Fruit fly (Drosophila melanogaster) whole organism, prepupa: ENCODE results near the gene Graf.

ENCODE experiments used
- Blimp-1 ChIP-seq: fragments of 200-800 bp; sonication (Bioruptor generic); optimal IDR thresholded peaks from 3 replicates; lab custom pipeline; 2017; ENCODE audit warnings: missing biosample characterization, missing genetic modification characterization, mild to moderate bottlenecking, moderate library complexity, missing genetic modification reagents
- CG10631 ChIP-seq: fragments of 200-800 bp; sonication (Bioruptor generic); optimal IDR thresholded peaks from 2 replicates; lab custom pipeline; 2016; ENCODE audit warnings: missing biosample characterization, missing genetic modification characterization
- CG10669 ChIP-seq: fragments of 200-800 bp; sonication (Bioruptor generic); optimal IDR thresholded peaks from 3 replicates; lab custom pipeline; 2018; ENCODE audit warnings: missing biosample characterization, mild to moderate bottlenecking, missing genetic modification characterization, moderate library complexity
- CG11902 ChIP-seq: fragments of 200-800 bp; sonication (Bioruptor generic); optimal IDR thresholded peaks from 3 replicates; lab custom pipeline; 2016; ENCODE audit warnings: missing biosample characterization, missing genetic modification characterization
- CG15336 ChIP-seq: fragments of 200-800 bp; sonication (Bioruptor generic); IDR thresholded peaks from 2 replicates; pipeline ENCODE4 v1.3.6; 2022; ENCODE audit warnings: missing biosample characterization, missing genetic modification characterization
- CG1621 ChIP-seq: fragments of 200-800 bp; sonication (Bioruptor generic); optimal IDR thresholded peaks from 3 replicates; lab custom pipeline; 2018; ENCODE audit warnings: missing biosample characterization, mild to moderate bottlenecking, missing genetic modification characterization
- CG3032 ChIP-seq: fragments of 200-800 bp; optimal IDR thresholded peaks from 2 replicates; lab custom pipeline; 2019; ENCODE audit warnings: missing biosample characterization, mild to moderate bottlenecking, missing genetic modification characterization, moderate library complexity
- CG32006 ChIP-seq: fragments of 200-800 bp; sonication (Bioruptor generic); optimal IDR thresholded peaks from 3 replicates; lab custom pipeline; 2017; ENCODE audit warnings: missing biosample characterization, mild to moderate bottlenecking, missing genetic modification characterization
- CG34406 ChIP-seq: fragments of 200-800 bp; sonication (Bioruptor generic); optimal IDR thresholded peaks from 3 replicates; lab custom pipeline; 2016; ENCODE audit warnings: missing biosample characterization, missing genetic modification characterization
- CG3919 ChIP-seq: fragments of 200-800 bp; sonication (Bioruptor generic); optimal IDR thresholded peaks from 3 replicates; lab custom pipeline; 2016; ENCODE audit warnings: missing biosample characterization, missing genetic modification characterization
- CG6163 ChIP-seq: fragments of 200-800 bp; sonication (Bioruptor generic); IDR thresholded peaks from 3 replicates; pipeline ENCODE4 v1.3.6; 2022; ENCODE audit warnings: missing biosample characterization, missing genetic modification characterization
- CG6276 ChIP-seq: fragments of 200-800 bp; sonication (Bioruptor generic); optimal IDR thresholded peaks from 2 replicates; lab custom pipeline; 2017; ENCODE audit warnings: missing biosample characterization, mild to moderate bottlenecking, missing genetic modification characterization
- CG6854 ChIP-seq: fragments of 200-800 bp; sonication (Bioruptor generic); optimal IDR thresholded peaks from 2 replicates; lab custom pipeline; 2017; ENCODE audit warnings: missing biosample characterization, mild to moderate bottlenecking, missing genetic modification characterization
- CG7368 ChIP-seq: fragments of 200-800 bp; sonication (Bioruptor generic); optimal IDR thresholded peaks from 3 replicates; lab custom pipeline; 2016; ENCODE audit warnings: missing biosample characterization, missing genetic modification characterization
- CG8119 ChIP-seq: fragments of 200-800 bp; sonication (Bioruptor generic); IDR thresholded peaks from 3 replicates; pipeline ENCODE4 v1.3.6; 2022; ENCODE audit warnings: missing biosample characterization, missing genetic modification characterization
- CG8319 ChIP-seq: fragments of 200-800 bp; sonication (Bioruptor generic); optimal IDR thresholded peaks from 3 replicates; lab custom pipeline; 2016; ENCODE audit warnings: missing biosample characterization, missing genetic modification characterization
- CG8632 ChIP-seq: fragments of 200-800 bp; sonication (Bioruptor generic); optimal IDR thresholded peaks from 3 replicates; lab custom pipeline; 2016; ENCODE audit warnings: missing biosample characterization, missing genetic modification characterization
- CG9139 ChIP-seq: fragments of 200-800 bp; sonication (Bioruptor generic); optimal IDR thresholded peaks from 3 replicates; lab custom pipeline; 2017; ENCODE audit warnings: missing biosample characterization, mild to moderate bottlenecking, missing genetic modification characterization
- Eip78C ChIP-seq: fragments of 200-800 bp; sonication (Bioruptor generic); peaks from one replicate; lab custom pipeline; 2016; ENCODE audit warnings: missing biosample characterization, missing genetic modification characterization
- Ets96B ChIP-seq: fragments of 200-800 bp; optimal IDR thresholded peaks from 2 replicates; lab custom pipeline; 2019; ENCODE audit warnings: missing biosample characterization, mild to moderate bottlenecking, missing genetic modification characterization, moderate library complexity
- Hr38 ChIP-seq: sonication (Bioruptor generic); optimal IDR thresholded peaks from 2 replicates; lab custom pipeline; 2016; ENCODE audit warnings: missing biosample characterization, missing genetic modification characterization
- Hr4 ChIP-seq: fragments of 200-800 bp; sonication (Bioruptor generic); optimal IDR thresholded peaks from 3 replicates; lab custom pipeline; 2016; ENCODE audit warnings: missing biosample characterization, missing genetic modification characterization
- Lpt ChIP-seq: fragments of 200-800 bp; sonication (Bioruptor generic); optimal IDR thresholded peaks from 3 replicates; lab custom pipeline; 2016; ENCODE audit warnings: missing biosample characterization, missing genetic modification characterization
- Met ChIP-seq: fragments of 200-800 bp; sonication (Bioruptor generic); optimal IDR thresholded peaks from 3 replicates; lab custom pipeline; 2016; ENCODE audit warnings: missing biosample characterization, missing genetic modification characterization
- OdsH ChIP-seq: fragments of 200-800 bp; sonication (Bioruptor generic); optimal IDR thresholded peaks from 3 replicates; lab custom pipeline; 2016; ENCODE audit warnings: missing biosample characterization, missing genetic modification characterization
- Smox ChIP-seq: fragments of 200-800 bp; sonication (Bioruptor generic); optimal IDR thresholded peaks from 3 replicates; lab custom pipeline; 2016; ENCODE audit warnings: missing biosample characterization, missing genetic modification characterization
- Sox102F ChIP-seq: fragments of 200-800 bp; sonication (Bioruptor generic); optimal IDR thresholded peaks from 2 replicates; lab custom pipeline; 2016; ENCODE audit warnings: missing biosample characterization, mild to moderate bottlenecking, missing genetic modification characterization
- Sox15 ChIP-seq: fragments of 200-800 bp; sonication (Bioruptor generic); optimal IDR thresholded peaks from 3 replicates; lab custom pipeline; 2016; ENCODE audit warnings: missing biosample characterization, missing genetic modification characterization
- achi ChIP-seq: fragments of 200-800 bp; sonication (Bioruptor generic); optimal IDR thresholded peaks from 3 replicates; lab custom pipeline; 2016; ENCODE audit warnings: missing biosample characterization, missing genetic modification characterization
- acj6 ChIP-seq: fragments of 200-800 bp; sonication (Bioruptor generic); optimal IDR thresholded peaks from 3 replicates; lab custom pipeline; 2016; ENCODE audit warnings: missing biosample characterization, missing genetic modification characterization
- dsx ChIP-seq: fragments of 200-800 bp; optimal IDR thresholded peaks from 3 replicates; lab custom pipeline; 2019; ENCODE audit warnings: missing biosample characterization, mild to moderate bottlenecking, missing genetic modification characterization, moderate library complexity; ENCODE audit not compliant: poor library complexity, severe bottlenecking
- eg ChIP-seq: fragments of 200-800 bp; sonication (Bioruptor generic); IDR thresholded peaks from 3 replicates; pipeline ENCODE4 v1.3.6; 2022; ENCODE audit warnings: missing biosample characterization, missing genetic modification characterization
- fd85E ChIP-seq: fragments of 200-800 bp; sonication (Bioruptor generic); optimal IDR thresholded peaks from 3 replicates; lab custom pipeline; 2016; ENCODE audit warnings: missing biosample characterization, missing genetic modification characterization
- fkh ChIP-seq: fragments of 200-800 bp; sonication (Bioruptor generic); optimal IDR thresholded peaks from 3 replicates; lab custom pipeline; 2017; ENCODE audit warnings: missing biosample characterization, mild to moderate bottlenecking, missing genetic modification characterization, moderate library complexity
- lz ChIP-seq: fragments of 200-800 bp; sonication (Bioruptor generic); optimal IDR thresholded peaks from 3 replicates; lab custom pipeline; 2016; ENCODE audit warnings: missing biosample characterization, missing genetic modification characterization
- net ChIP-seq: fragments of 200-800 bp; sonication (Bioruptor generic); optimal IDR thresholded peaks from 3 replicates; lab custom pipeline; 2016; ENCODE audit warnings: missing biosample characterization, missing genetic modification characterization
- pdm3 ChIP-seq: fragments of 200-800 bp; sonication (Bioruptor generic); optimal IDR thresholded peaks from 3 replicates; lab custom pipeline; 2016; ENCODE audit warnings: missing biosample characterization, missing genetic modification characterization
- ss ChIP-seq, 2 experiments: fragments of 200-800 bp; sonication (Bioruptor generic); optimal IDR thresholded peaks; 2 replicates in 1 of 2; 3 replicates in 1 of 2; lab custom pipeline; 2017 to 2018; ENCODE audit warnings: mild to moderate bottlenecking in 2 of 2, missing biosample characterization in 2 of 2, missing genetic modification characterization in 2 of 2, moderate library complexity in 1 of 2
- svp ChIP-seq: fragments of 200-800 bp; sonication (Bioruptor generic); peaks from one replicate; lab custom pipeline; 2016; ENCODE audit warnings: missing biosample characterization, missing genetic modification characterization
- topi ChIP-seq: fragments of 200-800 bp; sonication (Bioruptor generic); optimal IDR thresholded peaks from 3 replicates; lab custom pipeline; 2016; ENCODE audit warnings: missing biosample characterization, missing genetic modification characterization

Gene Graf

DNA sequence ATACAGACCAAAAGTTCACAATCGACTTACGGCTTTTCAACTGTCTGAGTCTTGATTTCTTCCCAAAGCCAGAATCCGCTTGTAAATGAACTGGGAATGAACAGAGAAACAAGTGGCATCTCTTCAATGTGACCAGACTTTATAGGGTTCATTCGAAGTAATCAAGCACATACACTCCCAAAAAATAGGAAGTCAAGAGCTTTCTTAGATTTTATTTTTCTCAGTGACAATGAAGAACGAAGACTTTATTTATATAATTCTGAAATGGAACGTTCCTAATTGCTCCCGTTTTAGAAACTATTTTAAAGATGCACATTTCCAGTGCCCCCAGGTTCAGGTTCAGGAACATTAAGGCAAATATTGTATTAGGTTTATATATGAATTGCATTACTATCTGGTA lies 47.4 kb upstream of the Graf start:
- no peak for TF ChIP-seq Hr4
- no peak for TF ChIP-seq Hr38 (GFP tag; lab: Kevin White, UChicago)
- no peak for TF ChIP-seq fd85E (GFP tag; lab: Kevin White, UChicago)
- no peak for TF ChIP-seq Sox15 (GFP tag; lab: Kevin White, UChicago)
- TF ChIP-seq Met (GFP tag; lab: Kevin White, UChicago), result no peak

DNA sequence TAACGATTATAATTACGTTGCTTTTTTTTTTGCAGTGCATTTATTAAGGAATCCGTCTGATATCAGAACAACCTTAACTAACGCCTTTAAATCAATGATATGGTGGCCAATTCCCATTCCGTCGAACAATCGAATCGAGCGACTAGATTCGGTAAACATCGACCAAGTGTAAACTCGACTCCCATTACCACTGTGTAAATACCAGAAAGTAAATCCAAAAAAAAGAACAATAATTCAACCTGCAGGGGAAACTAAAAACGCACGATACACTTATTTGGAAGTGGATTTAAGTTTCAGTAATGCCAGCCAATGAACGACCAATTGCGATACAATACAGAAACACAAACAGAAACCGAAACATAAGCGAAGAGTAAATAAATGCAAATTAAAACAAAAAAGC lies 45.0 kb upstream of the Graf start:
- TF ChIP-seq CG11902 (GFP tag; lab: Kevin White, UChicago) (no peak), CG15336 (GFP tag; lab: Robert Waterston, UW) (no peak), fkh (GFP tag; lab: Kevin White, UChicago) (peak; percentile 67)

DNA sequence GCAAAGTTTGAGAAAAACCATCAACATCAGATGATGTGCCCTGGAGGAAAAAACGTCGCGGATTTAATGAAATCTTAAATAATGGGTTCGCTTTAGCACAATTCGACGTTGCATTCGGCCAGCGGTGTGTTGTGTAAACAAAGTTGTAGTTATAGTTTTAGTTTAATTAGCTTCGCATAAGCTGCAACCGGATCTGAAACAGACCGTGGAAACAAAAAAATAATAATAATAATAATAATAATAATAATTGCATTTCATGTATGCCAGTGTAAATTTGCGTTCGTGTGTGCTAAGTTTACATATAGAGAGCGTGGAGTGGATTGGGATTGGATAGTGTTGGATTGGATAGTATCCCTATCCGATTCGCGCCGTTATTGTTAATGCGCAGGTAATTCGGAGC lies 44.3 kb upstream of the Graf start:
- no peak for TF ChIP-seq CG7368
- peak; percentile 21 for TF ChIP-seq CG34406
- 0 out of 3 replicates have a peak, but pooled peaks have one; percentile 38 for TF ChIP-seq CG8119 (GFP tag; lab: Robert Waterston, UW)
- TF ChIP-seq acj6, result no peak
- peak; percentile 13 for TF ChIP-seq CG6276 (GFP tag; lab: Kevin White, UChicago)
- TF ChIP-seq CG3032 (tag; lab: Kevin White, UChicago), result no peak
- TF ChIP-seq Ets96B (tag; lab: Kevin White, UChicago), result peak; percentile 19
- no peak for TF ChIP-seq Lpt
- peak; percentile 57 for TF ChIP-seq svp (GFP tag; lab: Kevin White, UChicago)
- peak; percentile 1 for TF ChIP-seq lz (GFP tag; lab: Kevin White, UChicago)
- TF ChIP-seq CG1621 (tag; lab: Kevin White, UChicago), result peak; percentile 26
- no peak for TF ChIP-seq CG8319 (GFP tag; lab: Kevin White, UChicago)
- peak; percentile 21 for TF ChIP-seq CG3919 (GFP tag; lab: Kevin White, UChicago)
- TF ChIP-seq eg (GFP tag; lab: Robert Waterston, UW), result peak; percentile 34; the same call in 2 of the 3 replicates
- TF ChIP-seq CG15336 (GFP tag; lab: Robert Waterston, UW), result peak; percentile 60
- no peak for TF ChIP-seq Sox15 (GFP tag; lab: Kevin White, UChicago)
- peak; percentile 36 for TF ChIP-seq CG10631 (GFP tag; lab: Kevin White, UChicago)
- TF ChIP-seq CG6163, result 0 out of 3 replicates have a peak, but pooled peaks have one; percentile 46
- no peak for TF ChIP-seq topi
- TF ChIP-seq pdm3 (GFP tag; lab: Kevin White, UChicago), result peak; percentile 23
- TF ChIP-seq CG10669 (GFP tag; lab: Kevin White, UChicago), result peak; percentile 24
- TF ChIP-seq CG8632 (GFP tag; lab: Kevin White, UChicago), result peak; percentile 26
- TF ChIP-seq achi (GFP tag; lab: Kevin White, UChicago), result peak; percentile 23
- peak; percentile 39 for TF ChIP-seq CG32006
- TF ChIP-seq CG11902 (GFP tag; lab: Kevin White, UChicago), result no peak
- peak; percentile 60 for TF ChIP-seq Eip78C (GFP tag; lab: Kevin White, UChicago)

DNA sequence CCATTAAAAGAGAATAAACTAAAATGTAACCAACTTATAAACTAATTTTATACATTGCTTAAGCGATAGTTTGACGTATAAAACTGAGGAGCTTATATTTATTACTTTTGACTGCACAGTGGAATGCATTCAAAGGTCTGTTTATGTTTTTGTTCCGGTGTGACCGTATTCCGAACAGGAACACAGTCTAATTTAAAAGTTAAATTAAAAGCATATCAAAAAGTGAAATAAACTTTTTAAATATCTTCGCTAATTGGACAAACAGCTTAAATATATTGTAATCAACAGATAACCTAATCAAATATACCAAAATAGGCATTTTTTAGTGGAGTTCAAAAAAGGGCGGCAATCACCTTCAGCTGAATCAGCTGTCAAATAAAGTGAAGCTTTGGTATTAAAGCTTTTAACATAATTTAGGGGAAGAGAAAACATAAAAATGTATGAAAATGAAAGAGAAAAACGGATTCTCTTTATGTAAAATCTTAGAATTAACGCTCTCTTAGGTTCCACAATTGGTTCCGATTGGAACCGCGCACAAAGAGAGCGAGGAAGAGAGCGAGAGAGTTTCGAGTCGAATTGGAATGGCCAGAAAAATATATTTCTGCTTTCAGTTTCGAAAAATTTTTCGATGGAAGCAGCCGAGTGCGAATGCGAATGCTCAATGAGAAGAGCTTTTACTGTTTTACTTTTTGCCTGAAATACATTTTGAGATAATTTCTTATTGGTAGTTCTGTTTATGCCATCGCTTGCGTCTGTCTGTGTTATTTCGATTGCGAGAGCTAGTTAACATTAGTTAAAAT lies 43.4 kb upstream of the Graf start, which contains the start of the genes PGRP-LE and sd:
Gene PGRP-LE (minus strand): TSS at position 117 of the 800 bp plus-strand sequence.
Gene sd (plus strand): TSS at position 607 of the 800 bp plus-strand sequence.
- TF ChIP-seq CG9139 (GFP tag; lab: Kevin White, UChicago), result peak; percentile 34
- no peak for TF ChIP-seq CG8632 (GFP tag; lab: Kevin White, UChicago)
- TF ChIP-seq CG6276 (GFP tag; lab: Kevin White, UChicago), result peak; percentile 30
- TF ChIP-seq Blimp-1 (GFP tag; lab: Kevin White, UChicago), result peak; percentile 22
- no peak for TF ChIP-seq CG34406
- peak; percentile 11 for TF ChIP-seq OdsH (GFP tag; lab: Kevin White, UChicago)
- TF ChIP-seq CG15336 (GFP tag; lab: Robert Waterston, UW), result peak; percentile 29; the same call in 1 of the 2 replicates
- TF ChIP-seq CG6854 (GFP tag; lab: Kevin White, UChicago), result peak; percentile 56
- TF ChIP-seq svp (GFP tag; lab: Kevin White, UChicago), result peak; percentile 53
- no peak for TF ChIP-seq acj6
- no peak for TF ChIP-seq CG3032 (tag; lab: Kevin White, UChicago)
- peak; percentile 29; the same call in 1 of the 3 replicates for TF ChIP-seq CG6163
- no peak for TF ChIP-seq ss (GFP tag; optimal IDR thresholded peaks at IDR 0.05; lab: Kevin White, UChicago)
- TF ChIP-seq achi (GFP tag; lab: Kevin White, UChicago), result peak; percentile 34
- TF ChIP-seq Lpt, result no peak
- no peak for TF ChIP-seq CG8319 (GFP tag; lab: Kevin White, UChicago)
- TF ChIP-seq Eip78C (GFP tag; lab: Kevin White, UChicago), result peak; percentile 71
- TF ChIP-seq net (GFP tag; lab: Kevin White, UChicago), result no peak
- TF ChIP-seq CG32006, result no peak
- peak; percentile 13 for TF ChIP-seq Smox (GFP tag; lab: Kevin White, UChicago)
- TF ChIP-seq CG8119 (GFP tag; lab: Robert Waterston, UW), result 0 out of 3 replicates have a peak, but pooled peaks have one; percentile 14
- no peak for TF ChIP-seq Met (GFP tag; lab: Kevin White, UChicago)
- TF ChIP-seq dsx, result no peak
- peak; percentile 40 for TF ChIP-seq Sox102F (GFP tag; lab: Kevin White, UChicago)
